Fruit fly (Drosophila melanogaster) whole organism: ENCODE results near the gene Cap-H2.

ENCODE experiments used
- EcR ChIP-seq, 2 experiments: fragments of >200 bp; optimal IDR thresholded peaks; 2 replicates each; lab custom pipeline; 2017; ENCODE audit warnings: missing biosample characterization in 2 of 2, missing genetic modification characterization in 2 of 2, missing genetic modification reagents in 2 of 2
- pan ChIP-seq: fragments of >200 bp; optimal IDR thresholded peaks from 2 replicates; lab custom pipeline; 2017

DNA sequence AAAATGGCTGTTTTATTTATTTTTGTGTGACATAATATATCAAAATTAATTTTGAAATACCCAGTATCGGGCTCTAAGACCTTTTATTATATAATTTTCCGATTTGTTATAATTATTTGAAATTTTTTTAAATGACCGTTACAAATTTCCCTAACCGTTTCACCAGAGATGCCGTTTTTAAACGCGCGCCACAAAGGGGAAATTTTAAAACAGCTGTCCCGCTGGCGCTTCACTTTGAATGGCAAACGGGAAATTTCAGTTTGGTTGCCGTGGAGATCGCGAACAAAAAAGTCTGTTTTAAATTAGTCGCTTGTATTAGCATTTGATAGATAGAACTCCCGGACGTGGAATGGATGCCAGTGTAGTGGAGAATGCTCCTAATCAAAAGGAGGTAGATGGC is 53.9 kb downstream of the Cap-H2 start, which contains the start of the genes CG14693 and TTLL15:
- TF ChIP-seq pan (lab: Kevin White, UChicago) (no peak), EcR (GFP tag; optimal IDR thresholded peaks at IDR 0.05; lab: Kevin White, UChicago) (no peak)
